Fruit fly (Drosophila melanogaster): ENCODE measurements around the gene Mhcl.

DNA sequence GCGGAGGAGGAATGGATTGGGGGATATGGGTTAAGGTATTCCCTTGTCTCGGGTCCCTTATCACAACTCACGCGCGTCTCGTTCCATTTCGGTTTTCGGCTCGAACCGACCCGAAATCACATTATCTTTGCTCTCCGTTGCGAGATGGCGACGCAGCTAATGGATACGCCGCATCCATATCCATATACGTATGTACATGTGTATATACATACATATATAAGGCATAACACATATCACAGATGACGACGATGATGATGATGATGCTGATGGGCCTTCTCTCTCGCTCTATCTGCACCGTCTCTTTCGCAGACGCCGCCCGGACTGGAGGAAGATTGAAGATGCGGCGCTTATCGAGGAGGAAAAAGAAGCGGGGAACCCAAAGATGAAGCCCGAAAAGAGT is 76.6 kb downstream of the Mhcl start:
- no peak for TF ChIP-seq fru (GFP tag; optimal IDR thresholded peaks at IDR 0.05)
- TF ChIP-seq Sp1 (GFP tag; optimal IDR thresholded peaks at IDR 0.05), result no peak
- no peak for TF ChIP-seq jim (GFP tag; optimal IDR thresholded peaks at IDR 0.05)
- TF ChIP-seq Dfd (GFP tag; optimal IDR thresholded peaks at IDR 0.05), result no peak

Measured in whole organism, wandering third instar larva.